Worm (Caenorhabditis elegans) whole organism, L2 larva: ENCODE results near the gene M199.136.

Source experiments
- F13H6.1 ChIP-seq: sonication (generic microtip); optimal IDR thresholded peaks from 2 replicates; lab custom pipeline; 2016; ENCODE audit warnings: missing genetic modification characterization, missing compliant biosample characterization
- R02D3.7 ChIP-seq: fragments of 150-350 bp; optimal IDR thresholded peaks from 2 replicates; lab custom pipeline; 2014; ENCODE audit warnings: missing biosample characterization, missing genetic modification characterization
- Y55F3AM.14 ChIP-seq: fragments of 200-800 bp; sonication (Bioruptor generic); optimal IDR thresholded peaks from 2 replicates; lab custom pipeline; 2018; ENCODE audit warnings: mild to moderate bottlenecking, missing genetic modification characterization, missing compliant biosample characterization
- ZK546.5 ChIP-seq: sonication (generic microtip); optimal IDR thresholded peaks from 2 replicates; lab custom pipeline; 2017; ENCODE audit warnings: missing biosample characterization, missing genetic modification characterization
- aly-2 ChIP-seq: fragments of 150-350 bp; optimal IDR thresholded peaks from 2 replicates; lab custom pipeline; 2014; ENCODE audit warnings: missing biosample characterization, missing genetic modification characterization
- ama-1 ChIP-seq: fragments of 150-350 bp; optimal IDR thresholded peaks from 2 replicates; lab custom pipeline; 2018; ENCODE audit warnings: inconsistent platforms
- blmp-1 ChIP-seq: sonication (generic microtip); optimal IDR thresholded peaks from 2 replicates; lab custom pipeline; 2017; ENCODE audit warnings: missing genetic modification characterization, mild to moderate bottlenecking, missing compliant biosample characterization, antibody characterized with exemption, moderate library complexity; ENCODE audit not compliant: insufficient read depth
- ceh-82 ChIP-seq: fragments of 150-350 bp; optimal IDR thresholded peaks from 2 replicates; lab custom pipeline; 2014; ENCODE audit warnings: missing biosample characterization, missing genetic modification characterization
- crh-2 ChIP-seq: sonication (generic microtip); optimal IDR thresholded peaks from 2 replicates; lab custom pipeline; 2017; ENCODE audit warnings: missing biosample characterization, missing genetic modification characterization
- dmd-4 ChIP-seq: sonication (generic microtip); optimal IDR thresholded peaks from 2 replicates; lab custom pipeline; 2017; ENCODE audit warnings: missing biosample characterization, missing genetic modification characterization
- elt-1 ChIP-seq: fragments of 150-350 bp; optimal IDR thresholded peaks from 2 replicates; lab custom pipeline; 2014; ENCODE audit warnings: missing biosample characterization, missing genetic modification characterization
- fos-1 ChIP-seq: fragments of 150-350 bp; optimal IDR thresholded peaks from 2 replicates; lab custom pipeline; 2014; ENCODE audit warnings: missing biosample characterization, missing genetic modification characterization
- gmeb-1 ChIP-seq: fragments of 150-350 bp; optimal IDR thresholded peaks from 2 replicates; lab custom pipeline; 2014; ENCODE audit warnings: missing biosample characterization, missing genetic modification characterization
- lin-11 ChIP-seq: fragments of 150-350 bp; sonication (generic microtip); optimal IDR thresholded peaks from 2 replicates; lab custom pipeline; 2014; ENCODE audit warnings: missing biosample characterization, missing genetic modification characterization, inconsistent platforms, mixed read lengths
- lin-13 ChIP-seq: fragments of 150-350 bp; optimal IDR thresholded peaks from 2 replicates; lab custom pipeline; 2014; ENCODE audit warnings: missing biosample characterization, missing genetic modification reagents, missing genetic modification characterization
- lin-39 ChIP-seq: fragments of 150-350 bp; optimal IDR thresholded peaks from 2 replicates; lab custom pipeline; 2014; ENCODE audit warnings: missing biosample characterization, missing genetic modification reagents, missing genetic modification characterization
- lsy-2 ChIP-seq, 2 experiments: fragments of 150-350 bp in 1 of 2; sonication (generic microtip) in 1 of 2; optimal IDR thresholded peaks; 2 replicates each; lab custom pipeline; 2014 to 2017; ENCODE audit warnings: missing biosample characterization in 2 of 2, missing genetic modification characterization in 2 of 2
- mab-5 ChIP-seq: fragments of 150-350 bp; optimal IDR thresholded peaks from 2 replicates; lab custom pipeline; 2014; ENCODE audit warnings: missing biosample characterization, missing genetic modification characterization
- mbf-1 ChIP-seq: sonication (generic microtip); optimal IDR thresholded peaks from 2 replicates; lab custom pipeline; 2017; ENCODE audit warnings: missing biosample characterization, missing genetic modification characterization
- nhr-10 ChIP-seq: sonication (generic microtip); optimal IDR thresholded peaks from 2 replicates; lab custom pipeline; 2017; ENCODE audit warnings: missing biosample characterization, missing genetic modification characterization
- nhr-21 ChIP-seq: fragments of 150-350 bp; optimal IDR thresholded peaks from 2 replicates; lab custom pipeline; 2014; ENCODE audit warnings: missing biosample characterization, missing genetic modification characterization
- nhr-237 ChIP-seq: fragments of 150-350 bp; optimal IDR thresholded peaks from 2 replicates; lab custom pipeline; 2014; ENCODE audit warnings: missing biosample characterization, missing genetic modification characterization
- nhr-25 ChIP-seq: fragments of 150-350 bp; sonication (generic microtip); optimal IDR thresholded peaks from 3 replicates; lab custom pipeline; 2014; ENCODE audit warnings: missing biosample characterization, missing genetic modification characterization
- nhr-6 ChIP-seq: fragments of 150-350 bp; optimal IDR thresholded peaks from 2 replicates; lab custom pipeline; 2014; ENCODE audit warnings: missing biosample characterization, missing genetic modification characterization
- peb-1 ChIP-seq: fragments of 150-350 bp; optimal IDR thresholded peaks from 2 replicates; lab custom pipeline; 2014; ENCODE audit warnings: missing biosample characterization, missing genetic modification characterization
- sem-4 ChIP-seq: fragments of 150-350 bp; optimal IDR thresholded peaks from 2 replicates; lab custom pipeline; 2014; ENCODE audit warnings: missing biosample characterization, missing genetic modification reagents, missing genetic modification characterization
- skn-1 ChIP-seq: sonication (generic microtip); optimal IDR thresholded peaks from 2 replicates; lab custom pipeline; 2017; ENCODE audit warnings: missing biosample characterization, missing genetic modification characterization
- sma-3 ChIP-seq: sonication (generic microtip); optimal IDR thresholded peaks from 2 replicates; lab custom pipeline; 2016; ENCODE audit warnings: missing genetic modification reagents, missing genetic modification characterization, missing compliant biosample characterization
- sma-9 ChIP-seq, 2 experiments: fragments of 150-350 bp in 1 of 2; sonication (generic microtip) in 1 of 2; optimal IDR thresholded peaks; 2 replicates each; lab custom pipeline; 2014 to 2016; ENCODE audit warnings: missing genetic modification characterization in 2 of 2, mild to moderate bottlenecking in 1 of 2, missing biosample characterization in 1 of 2, missing compliant biosample characterization in 1 of 2, missing genetic modification reagents in 1 of 2, moderate library complexity in 1 of 2
- snpc-4 ChIP-seq: fragments of 150-350 bp; optimal IDR thresholded peaks from 2 replicates; lab custom pipeline; 2014; ENCODE audit warnings: missing biosample characterization, missing genetic modification characterization
- unc-39 ChIP-seq: fragments of 150-350 bp; optimal IDR thresholded peaks from 2 replicates; lab custom pipeline; 2014; ENCODE audit warnings: missing biosample characterization, missing genetic modification characterization
- unc-55 ChIP-seq: fragments of 150-350 bp; sonication (generic microtip); optimal IDR thresholded peaks from 3 replicates; lab custom pipeline; 2014; ENCODE audit warnings: missing biosample characterization, missing genetic modification reagents, missing genetic modification characterization
- ztf-1 ChIP-seq: fragments of 200-800 bp; sonication (Bioruptor generic); conservative IDR thresholded peaks from 2 replicates; pipeline ENCODE4 v1.3.6; 2022; ENCODE audit warnings: missing genetic modification characterization, missing compliant biosample characterization

The M199.136 gene

DNA sequence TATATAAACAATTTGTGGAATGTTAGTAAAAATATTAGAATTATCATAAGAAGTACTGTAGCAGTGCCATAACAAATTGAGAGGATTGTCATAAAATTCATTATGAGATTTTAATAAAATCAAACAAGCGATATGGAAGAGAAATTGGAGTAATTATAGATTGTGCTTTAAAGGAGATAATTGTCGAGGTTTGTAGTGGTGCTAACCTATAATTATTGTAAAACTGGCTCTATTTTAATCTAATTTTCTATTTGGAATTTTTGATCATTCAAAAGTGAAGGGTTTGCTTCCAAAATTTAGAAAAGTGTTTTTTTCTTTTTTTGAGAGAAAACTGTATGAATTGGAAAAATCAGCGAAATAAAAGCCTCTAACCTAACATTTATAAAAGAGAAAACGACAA is 22.3 kb downstream of the M199.136 start, which contains the start of gene srg-51:
Gene srg-51 (minus strand): TSS at position 101 of the 400 bp plus-strand sequence.
- TF ChIP-seq ztf-1 (GFP tag; lab: Robert Waterston, UW), result no peak

DNA sequence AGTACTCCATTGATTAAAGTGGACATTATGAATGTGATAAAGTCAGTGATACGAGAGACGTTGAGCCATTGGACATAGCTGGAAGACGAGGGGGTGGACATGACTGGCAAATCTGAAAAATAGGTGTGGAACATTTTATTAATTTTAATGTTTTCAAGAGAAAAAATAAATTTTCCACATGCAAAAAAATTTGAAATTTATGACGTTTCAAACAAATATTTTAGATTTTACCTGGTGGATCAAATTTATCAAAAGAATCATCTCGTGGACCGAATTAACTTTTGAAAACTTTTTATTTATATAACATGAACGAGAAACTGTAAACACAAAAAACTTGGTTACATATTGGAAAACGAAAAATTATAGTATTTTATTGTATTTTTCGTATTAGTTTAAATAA is 28.6 kb downstream of the M199.136 start, which contains the start of gene str-78:
Gene str-78 (minus strand): TSS at position 101 of the 400 bp plus-strand sequence.
- TF ChIP-seq unc-55, result no peak
- no peak for TF ChIP-seq sma-9 (GFP tag; optimal IDR thresholded peaks at IDR 0.05; lab: Kevin White, UChicago)
- no peak for TF ChIP-seq sma-9 (tag; optimal IDR thresholded peaks at IDR 0.05; lab: Kevin White, UChicago)
- TF ChIP-seq nhr-6, result no peak
- TF ChIP-seq lin-13 (GFP tag; lab: Kevin White, UChicago), result no peak
- TF ChIP-seq elt-1 (tag; lab: Kevin White, UChicago), result no peak
- no peak for TF ChIP-seq lin-39
- TF ChIP-seq snpc-4, result no peak
- no peak for TF ChIP-seq fos-1
- no peak for TF ChIP-seq blmp-1 (tag; lab: Kevin White, UChicago)
- TF ChIP-seq nhr-10 (tag; lab: Kevin White, UChicago), result no peak
- TF ChIP-seq ceh-82 (tag; lab: Kevin White, UChicago), result no peak
- no peak for TF ChIP-seq lsy-2 (tag; optimal IDR thresholded peaks at IDR 0.05; lab: Kevin White, UChicago)
- TF ChIP-seq ztf-1 (GFP tag; lab: Robert Waterston, UW), result no peak
- no peak for TF ChIP-seq unc-39 (tag; lab: Kevin White, UChicago)
- TF ChIP-seq sem-4 (tag; lab: Kevin White, UChicago), result no peak
- no peak for TF ChIP-seq mbf-1 (tag; lab: Kevin White, UChicago)

DNA sequence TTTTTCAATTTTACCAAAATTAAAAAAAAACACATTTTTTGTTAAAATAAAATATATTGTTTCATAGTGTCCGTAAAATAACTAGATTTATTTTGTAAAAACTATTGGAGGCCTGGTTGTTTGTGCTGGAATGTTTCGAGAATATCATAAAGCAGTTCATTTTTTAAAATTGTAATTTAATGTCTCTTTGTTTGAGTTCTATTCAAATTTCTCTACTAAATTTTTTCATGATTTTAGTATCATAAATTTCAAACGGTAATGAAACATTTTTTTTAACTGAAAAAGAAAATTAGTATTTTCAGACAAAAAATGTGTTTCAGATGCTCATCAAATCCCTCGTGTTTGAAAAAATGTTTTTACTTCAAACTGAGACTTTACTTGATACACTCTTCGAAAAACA is 47.1 kb downstream of the M199.136 start:
- no peak for TF ChIP-seq nhr-237 (tag; lab: Kevin White, UChicago)
- TF ChIP-seq nhr-21 (tag; lab: Kevin White, UChicago), result no peak
- TF ChIP-seq R02D3.7 (tag; lab: Kevin White, UChicago), result no peak
- TF ChIP-seq dmd-4 (tag; lab: Kevin White, UChicago), result no peak
- no peak for TF ChIP-seq snpc-4
- TF ChIP-seq Y55F3AM.14 (GFP tag; lab: Kevin White, UChicago), result no peak
- TF ChIP-seq lin-11 (tag; lab: Kevin White, UChicago), result no peak
- no peak for TF ChIP-seq gmeb-1
- no peak for TF ChIP-seq F13H6.1 (tag; lab: Kevin White, UChicago)
- no peak for TF ChIP-seq unc-39 (tag; lab: Kevin White, UChicago)
- no peak for TF ChIP-seq ZK546.5 (tag; lab: Kevin White, UChicago)
- no peak for TF ChIP-seq skn-1
- no peak for TF ChIP-seq crh-2 (tag; lab: Kevin White, UChicago)
- no peak for TF ChIP-seq nhr-25 (tag; lab: Kevin White, UChicago)
- no peak for TF ChIP-seq mab-5 (tag; lab: Kevin White, UChicago)
- no peak for TF ChIP-seq ama-1 (lab: Kevin White, UChicago)
- TF ChIP-seq fos-1, result no peak
- TF ChIP-seq ceh-82 (tag; lab: Kevin White, UChicago), result no peak
- TF ChIP-seq mbf-1 (tag; lab: Kevin White, UChicago), result no peak
- no peak for TF ChIP-seq lin-13 (GFP tag; lab: Kevin White, UChicago)

DNA sequence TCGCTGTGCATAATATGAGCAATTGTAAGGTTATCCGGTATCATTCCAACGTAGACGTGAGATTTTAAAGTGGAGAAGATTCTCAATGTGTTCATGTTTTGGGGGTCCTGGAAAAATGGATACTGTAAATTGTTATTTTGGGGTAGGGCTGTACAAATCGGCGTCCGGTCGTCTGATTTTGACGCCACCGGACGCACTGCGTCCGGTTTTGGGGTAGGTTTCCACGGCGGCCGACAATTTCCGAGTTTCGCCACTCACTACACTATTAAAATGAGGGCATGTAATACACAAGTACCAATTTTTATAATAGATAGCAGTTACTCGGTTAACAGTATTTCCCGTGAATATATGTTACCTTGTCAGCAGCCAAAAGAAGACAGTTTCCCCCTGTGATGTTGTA is 50.0 kb downstream of the M199.136 start:
- no peak for TF ChIP-seq peb-1 (tag; lab: Kevin White, UChicago)
- no peak for TF ChIP-seq nhr-237 (tag; lab: Kevin White, UChicago)
- no peak for TF ChIP-seq nhr-21 (tag; lab: Kevin White, UChicago)
- no peak for TF ChIP-seq sma-3 (GFP tag; lab: Kevin White, UChicago)
- no peak for TF ChIP-seq ama-1 (lab: Kevin White, UChicago)
- no peak for TF ChIP-seq F13H6.1 (tag; lab: Kevin White, UChicago)
- TF ChIP-seq mab-5 (tag; lab: Kevin White, UChicago), result no peak
- TF ChIP-seq aly-2 (tag; lab: Kevin White, UChicago), result no peak
